Worm (Caenorhabditis elegans): ENCODE measurements around the gene tomm-40.

The tomm-40 gene

ce11 chrII:8997479-8997878, 24.1 kb upstream of the tomm-40 start, which contains the start of the genes F44G4.3 and tdp-1:
Gene F44G4.3, minus strand, starts transcription at chrII:8997662.
Gene tdp-1, plus strand, starts transcription at chrII:8997825.
- TF ChIP-seq lsy-2 (tag; optimal IDR thresholded peaks at IDR 0.05), result peak in 1 of 2 experiments; percentile 93
- TF ChIP-seq unc-62 (GFP tag; optimal IDR thresholded peaks at IDR 0.05 in 1 of 2), result peak in 1 of 2 experiments; percentile 37
- no peak for TF ChIP-seq unc-62 (tag; optimal IDR thresholded peaks at IDR 0.05)
- TF ChIP-seq dpl-1 (GFP tag; optimal IDR thresholded peaks at IDR 0.05), result peak; percentile 29
- TF ChIP-seq mes-2 (tag; optimal IDR thresholded peaks at IDR 0.05; ENCODE audit: poor library complexity, severe bottlenecking), result peak; percentile 55
- peak; percentile 27 for TF ChIP-seq T20F7.1 (GFP tag; optimal IDR thresholded peaks at IDR 0.05)
- peak; percentile 44 for TF ChIP-seq aha-1 (tag)
- TF ChIP-seq snpc-1.2 (GFP tag; IDR thresholded peaks at IDR 0.05), result no peak
- no peak for TF ChIP-seq nhr-77 (tag; optimal IDR thresholded peaks at IDR 0.05)

- TF ChIP-seq F26F4.8 (GFP tag; conservative IDR thresholded peaks at IDR 0.05), result no peak
- no peak for TF ChIP-seq arid-1 (GFP tag; conservative IDR thresholded peaks at IDR 0.05)
Measured at ce11 chrII:8996064-8996463, 22.7 kb upstream of the tomm-40 start, which contains the start of gene ndub-2. Gene ndub-2, plus strand, starts transcription at chrII:8996364.

- TF ChIP-seq F26F4.8 (GFP tag; conservative IDR thresholded peaks at IDR 0.05) (no peak), madf-9 (GFP tag; conservative IDR thresholded peaks at IDR 0.05) (no peak), hmg-1.1 (GFP tag; IDR thresholded peaks at IDR 0.05) (no peak), php-3 (GFP tag; IDR thresholded peaks at IDR 0.05) (no peak), ceh-82 (tag; optimal IDR thresholded peaks at IDR 0.05) (no peak), nhr-76 (tag; optimal IDR thresholded peaks at IDR 0.05) (no peak), Y105C5A.15 (GFP tag; IDR thresholded peaks at IDR 0.05) (no peak), T20F7.1 (GFP tag; optimal IDR thresholded peaks at IDR 0.05) (no peak)
Measured at ce11 chrII:8994336-8994735, 21.0 kb upstream of the tomm-40 start, which contains the start of gene F44G4.1. Gene F44G4.1, plus strand, starts transcription at chrII:8994636.

DNA sequence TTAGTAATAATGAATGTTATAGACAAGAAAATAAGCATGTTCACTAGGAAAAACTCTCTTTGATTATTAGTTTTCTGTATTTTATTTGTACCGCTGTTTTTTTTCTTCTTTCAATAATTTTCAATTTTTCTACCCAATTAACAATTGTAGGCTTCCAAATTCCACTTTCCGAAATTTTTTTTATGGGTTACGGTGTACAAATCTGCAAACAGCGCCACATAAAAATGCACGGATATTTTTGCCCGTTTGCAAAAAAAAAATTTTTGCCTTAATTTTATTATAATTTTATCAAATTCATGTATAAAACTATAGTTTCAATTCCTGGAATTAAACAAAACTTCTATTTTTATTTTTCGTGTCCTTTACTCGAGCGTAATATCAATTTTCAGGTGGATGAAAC, 19.4 kb upstream of the tomm-40 start, which contains the start of gene ooc-5:
TSS of gene ooc-5 (plus strand) at position 381 of the 400 bp plus-strand sequence.
- TF ChIP-seq sdz-12 (GFP tag; optimal IDR thresholded peaks at IDR 0.05), result no peak
- peak in 1 of 2 experiments; percentile 96 for TF ChIP-seq lsy-2 (tag; optimal IDR thresholded peaks at IDR 0.05)
- peak; percentile 8 for TF ChIP-seq mes-2 (tag; optimal IDR thresholded peaks at IDR 0.05; ENCODE audit: poor library complexity, severe bottlenecking)

ce11 chrII:8991602-8992001, 18.2 kb upstream of the tomm-40 start:
- no peak for TF ChIP-seq daf-16 (GFP tag; optimal IDR thresholded peaks at IDR 0.05)
- TF ChIP-seq daf-16 (tag; optimal IDR thresholded peaks at IDR 0.05), result peak; percentile 54
- TF ChIP-seq hlh-30 (tag; optimal IDR thresholded peaks at IDR 0.05; ENCODE audit: insufficient read depth), result peak; percentile 15
- TF ChIP-seq mdl-1 (tag; optimal IDR thresholded peaks at IDR 0.05), result peak in 1 of 2 experiments; percentile 18
- no peak for TF ChIP-seq nhr-111 (GFP tag; optimal IDR thresholded peaks at IDR 0.05)
- TF ChIP-seq dve-1 (tag; optimal IDR thresholded peaks at IDR 0.05; ENCODE audit: insufficient read depth), result peak; percentile 46
- peak; percentile 42; the same call in 1 of the 2 replicates for TF ChIP-seq dmd-6 (GFP tag; IDR thresholded peaks at IDR 0.05)
- TF ChIP-seq ceh-28 (tag; optimal IDR thresholded peaks at IDR 0.05), result no peak
- peak; percentile 60 for TF ChIP-seq hlh-11 (tag; optimal IDR thresholded peaks at IDR 0.05)
- peak; percentile 72 for TF ChIP-seq nhr-28 (tag; optimal IDR thresholded peaks at IDR 0.05)
- TF ChIP-seq pqm-1 (tag; optimal IDR thresholded peaks at IDR 0.05), result peak; percentile 71
- TF ChIP-seq nhr-41 (GFP tag; IDR thresholded peaks at IDR 0.05), result no peak

DNA sequence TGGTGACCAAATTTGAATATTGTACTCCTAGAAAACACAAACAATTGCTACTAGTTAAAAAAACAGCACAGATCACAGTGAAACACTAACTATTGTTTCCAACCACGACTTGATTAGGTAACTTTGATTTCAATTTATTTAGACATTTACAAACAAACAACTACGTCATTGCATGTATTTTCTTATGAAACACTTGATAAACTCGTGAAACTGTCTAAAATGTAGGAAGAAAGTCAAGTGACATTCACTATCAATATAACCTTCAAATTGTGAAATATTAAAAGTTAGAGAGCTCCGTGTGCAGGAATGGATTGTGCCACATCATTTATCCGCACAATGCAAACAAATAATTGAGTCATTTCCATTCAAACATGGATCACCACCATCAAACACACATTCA, 16.9 kb upstream of the tomm-40 start:
- no peak for TF ChIP-seq nhr-25 (tag; optimal IDR thresholded peaks at IDR 0.05; ENCODE audit: borderline replicate concordance, insufficient read depth)
- peak; percentile 38 for TF ChIP-seq dmd-6 (GFP tag; IDR thresholded peaks at IDR 0.05)
- TF ChIP-seq hmg-1.1 (GFP tag; IDR thresholded peaks at IDR 0.05), result no peak
- no peak for TF ChIP-seq daf-19 (GFP tag; conservative IDR thresholded peaks at IDR 0.05)
- no peak for TF ChIP-seq mxl-3 (GFP tag; optimal IDR thresholded peaks at IDR 0.05)
- TF ChIP-seq hlh-11 (tag; optimal IDR thresholded peaks at IDR 0.05), result peak; percentile 58
- TF ChIP-seq nhr-77 (tag; optimal IDR thresholded peaks at IDR 0.05), result peak; percentile 47
- no peak for TF ChIP-seq daf-16 (GFP tag; optimal IDR thresholded peaks at IDR 0.05)
- peak; percentile 78 for TF ChIP-seq daf-16 (tag; optimal IDR thresholded peaks at IDR 0.05)
- no peak for TF ChIP-seq F37D6.2 (tag; optimal IDR thresholded peaks at IDR 0.05)
- peak; percentile 3 for TF ChIP-seq pqm-1 (tag; optimal IDR thresholded peaks at IDR 0.05)
- peak; percentile 68 for TF ChIP-seq dve-1 (tag; optimal IDR thresholded peaks at IDR 0.05; ENCODE audit: insufficient read depth)
- peak; percentile 55 for TF ChIP-seq nhr-28 (tag; optimal IDR thresholded peaks at IDR 0.05)
- no peak for TF ChIP-seq lin-15B (tag; optimal IDR thresholded peaks at IDR 0.05)
- TF ChIP-seq dpl-1 (GFP tag; optimal IDR thresholded peaks at IDR 0.05), result no peak
- TF ChIP-seq egl-27 (tag; optimal IDR thresholded peaks at IDR 0.05), result no peak

All from whole organism, L4 larva.